Worm (Caenorhabditis elegans): ENCODE data around the gene lron-15.

DNA sequence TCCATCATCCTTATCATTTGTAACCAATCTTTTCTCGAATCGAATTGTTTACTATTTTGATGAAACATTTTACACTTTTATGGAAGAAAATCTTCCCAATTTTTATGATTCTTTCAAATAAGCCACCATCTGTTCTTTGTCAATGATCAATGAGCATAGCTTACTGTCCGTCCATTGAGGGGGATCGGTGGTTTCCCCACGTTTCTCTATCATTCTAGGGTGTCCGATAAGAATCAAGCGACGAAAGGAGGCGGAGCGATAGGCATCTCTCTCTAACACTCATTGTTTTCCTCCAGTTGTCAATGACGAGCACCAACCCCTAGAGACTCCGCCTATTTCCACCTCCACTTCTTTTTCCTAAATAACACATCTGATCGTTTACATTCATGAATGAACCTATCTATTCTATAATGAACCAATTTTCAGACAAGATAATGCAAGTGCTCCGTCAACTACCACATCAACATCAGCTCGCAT lies 20.2 kb downstream of the lron-15 start, which contains the start of gene C56E6.2:
- TF ChIP-seq pha-4 (GFP tag; IDR thresholded peaks at IDR 0.05) (no peak), pha-4 (tag; optimal IDR thresholded peaks at IDR 0.05) (no peak), ZK337.2 (GFP tag; IDR thresholded peaks at IDR 0.05) (no peak)
